Worm (Caenorhabditis elegans): Measurements from ENCODE around the gene T04A8.7.

The T04A8.7 gene

ce11 chrIII:4666753-4667400, 28.3 kb upstream of the T04A8.7 start (continued):
- no peak for TF ChIP-seq F10B5.3 (tag; optimal IDR thresholded peaks at IDR 0.05)
- peak; percentile 22 for TF ChIP-seq mxl-3 (GFP tag; optimal IDR thresholded peaks at IDR 0.05)
- TF ChIP-seq lin-13 (GFP tag; optimal IDR thresholded peaks at IDR 0.05) = no peak
- no peak for TF ChIP-seq nhr-48 (tag; optimal IDR thresholded peaks at IDR 0.05)
- TF ChIP-seq nhr-77 (tag; optimal IDR thresholded peaks at IDR 0.05) = no peak
- no peak for TF ChIP-seq zfp-3 (GFP tag; conservative IDR thresholded peaks at IDR 0.05)
- TF ChIP-seq Y105C5A.15 (GFP tag; IDR thresholded peaks at IDR 0.05) = no peak
- TF ChIP-seq dpl-1 (GFP tag; optimal IDR thresholded peaks at IDR 0.05) = no peak
- TF ChIP-seq nhr-11 (tag; optimal IDR thresholded peaks at IDR 0.05) = peak; percentile 19
- TF ChIP-seq nhr-76 (tag; optimal IDR thresholded peaks at IDR 0.05) = no peak
- no peak for TF ChIP-seq nhr-237 (tag; optimal IDR thresholded peaks at IDR 0.05)
- TF ChIP-seq D1046.2 (GFP tag; IDR thresholded peaks at IDR 0.05) = no peak
- no peak for TF ChIP-seq madf-5 (GFP tag; IDR thresholded peaks at IDR 0.05)
- peak in 1 of 2 experiments; percentile 82 for TF ChIP-seq unc-62 (GFP tag; optimal IDR thresholded peaks at IDR 0.05 in 1 of 2)
- TF ChIP-seq unc-62 (tag; optimal IDR thresholded peaks at IDR 0.05) = no peak

- no peak for TF ChIP-seq snpc-1.2 (GFP tag; IDR thresholded peaks at IDR 0.05)
- peak; percentile 66 for TF ChIP-seq aha-1 (tag)
- TF ChIP-seq hlh-30 (tag; optimal IDR thresholded peaks at IDR 0.05; ENCODE audit: insufficient read depth) = no peak
- TF ChIP-seq spr-3 (GFP tag; optimal IDR thresholded peaks at IDR 0.05) = no peak
- TF ChIP-seq mdl-1 (tag; optimal IDR thresholded peaks at IDR 0.05) = peak in 1 of 2 experiments; percentile 6
- no peak for TF ChIP-seq daf-19 (GFP tag; conservative IDR thresholded peaks at IDR 0.05)
- no peak for TF ChIP-seq saeg-2 (GFP tag; IDR thresholded peaks at IDR 0.05)
- TF ChIP-seq ztf-11 (tag; optimal IDR thresholded peaks at IDR 0.05) = no peak
- no peak for TF ChIP-seq zag-1 (tag; optimal IDR thresholded peaks at IDR 0.05)
- TF ChIP-seq egl-43 (GFP tag; IDR thresholded peaks at IDR 0.05) = no peak
- no peak for TF ChIP-seq Y75B8A.6 (GFP tag; IDR thresholded peaks at IDR 0.05)
- no peak for TF ChIP-seq lim-7 (GFP tag; IDR thresholded peaks at IDR 0.05)
- no peak for TF ChIP-seq spr-1 (tag; optimal IDR thresholded peaks at IDR 0.05)
- TF ChIP-seq daf-16 (GFP tag; optimal IDR thresholded peaks at IDR 0.05) = no peak
- peak; percentile 56 for TF ChIP-seq daf-16 (tag; optimal IDR thresholded peaks at IDR 0.05)
- no peak for TF ChIP-seq hif-1 (tag; optimal IDR thresholded peaks at IDR 0.05)
- TF ChIP-seq dve-1 (tag; optimal IDR thresholded peaks at IDR 0.05; ENCODE audit: insufficient read depth) = peak; percentile 21
- 0 out of 2 replicates have a peak, but pooled peaks have one; percentile 13 for TF ChIP-seq dmd-6 (GFP tag; IDR thresholded peaks at IDR 0.05)
- peak; percentile 97 for TF ChIP-seq nhr-28 (tag; optimal IDR thresholded peaks at IDR 0.05)
- peak; percentile 85 for TF ChIP-seq pqm-1 (tag; optimal IDR thresholded peaks at IDR 0.05)
Observed at ce11 chrIII:4668073-4668472, 27.1 kb upstream of the T04A8.7 start.

ce11 chrIII:4671491-4671890, 23.7 kb upstream of the T04A8.7 start, which contains the start of gene T23F11.11:
Gene T23F11.11, minus strand, starts transcription at chrIII:4671591.
- TF ChIP-seq pqm-1 (tag; optimal IDR thresholded peaks at IDR 0.05) = peak; percentile 5
- no peak for TF ChIP-seq nhr-41 (GFP tag; IDR thresholded peaks at IDR 0.05)

- TF ChIP-seq madf-5 (GFP tag; IDR thresholded peaks at IDR 0.05) (no peak), T20F7.1 (GFP tag; optimal IDR thresholded peaks at IDR 0.05) (no peak), daf-12 (tag; optimal IDR thresholded peaks at IDR 0.05) (no peak)
Observed at ce11 chrIII:4671949-4672348, 23.2 kb upstream of the T04A8.7 start, which contains the start of gene srg-13. Gene srg-13, plus strand, starts transcription at chrIII:4672249.

Data from whole organism, L4 larva.